Worm (Caenorhabditis elegans) whole organism, young adult: Measurements from ENCODE around the gene R04A9.9.

Experiments
- B0336.3 ChIP-seq: fragments of 200-800 bp; sonication (Bioruptor generic); IDR thresholded peaks from 2 replicates; pipeline ENCODE4 v1.3.6; 2022; ENCODE audit warnings: missing genetic modification characterization, missing compliant biosample characterization
- C17E4.6 ChIP-seq: fragments of 200-800 bp; sonication (Bioruptor generic); IDR thresholded peaks from 2 replicates; pipeline ENCODE4 v1.3.6; 2022; ENCODE audit warnings: missing genetic modification reagents, missing genetic modification characterization, missing compliant biosample characterization
- F10E7.11 ChIP-seq: sonication (generic microtip); optimal IDR thresholded peaks from 2 replicates; lab custom pipeline; 2017; ENCODE audit warnings: mild to moderate bottlenecking, missing genetic modification characterization, moderate library complexity, missing compliant biosample characterization
- F23B12.7 ChIP-seq: sonication (generic microtip); optimal IDR thresholded peaks from 2 replicates; lab custom pipeline; 2017; ENCODE audit warnings: missing genetic modification characterization, mild to moderate bottlenecking, missing compliant biosample characterization, antibody characterized with exemption, moderate library complexity; ENCODE audit not compliant: insufficient read depth
- F37B4.10 ChIP-seq: fragments of 200-800 bp; sonication (Bioruptor generic); IDR thresholded peaks from 2 replicates; pipeline ENCODE4 v1.3.6; 2022; ENCODE audit warnings: missing genetic modification characterization, missing compliant biosample characterization
- T07F8.4 ChIP-seq: sonication (generic microtip); optimal IDR thresholded peaks from 2 replicates; lab custom pipeline; 2016; ENCODE audit warnings: mild to moderate bottlenecking, missing genetic modification characterization, moderate library complexity, missing compliant biosample characterization
- T26A5.8 ChIP-seq: sonication (generic microtip); optimal IDR thresholded peaks from 2 replicates; lab custom pipeline; 2016; ENCODE audit warnings: missing genetic modification characterization, missing compliant biosample characterization
- Y56A3A.18 ChIP-seq: fragments of 200-800 bp; sonication (Bioruptor generic); IDR thresholded peaks from 2 replicates; pipeline ENCODE4 v1.3.6; 2022; ENCODE audit warnings: missing genetic modification reagents, missing genetic modification characterization, missing compliant biosample characterization
- ZK185.1 ChIP-seq: sonication (generic microtip); optimal IDR thresholded peaks from 2 replicates; lab custom pipeline; 2016; ENCODE audit warnings: mild to moderate bottlenecking, missing genetic modification characterization, missing compliant biosample characterization; ENCODE audit not compliant: poor library complexity, severe bottlenecking
- ama-1 ChIP-seq, 3 experiments: fragments of 150-350 bp in 1 of 3; sonication (generic microtip) in 2 of 3; optimal IDR thresholded peaks; 2 replicates each; lab custom pipeline; 2014 to 2018; ENCODE audit warnings: missing biosample characterization in 2 of 3, missing genetic modification characterization in 2 of 3, missing genetic modification reagents in 2 of 3
- aptf-2 ChIP-seq: fragments of 200-800 bp; sonication (Bioruptor generic); conservative IDR thresholded peaks from 2 replicates; pipeline ENCODE4 v1.3.6; 2022; ENCODE audit warnings: missing genetic modification reagents, missing genetic modification characterization, missing compliant biosample characterization
- attf-3 ChIP-seq: fragments of 200-800 bp; sonication (Bioruptor generic); conservative IDR thresholded peaks from 2 replicates; pipeline ENCODE4 v1.3.6; 2022; ENCODE audit warnings: missing genetic modification reagents, missing genetic modification characterization, missing compliant biosample characterization
- attf-5 ChIP-seq: fragments of 200-800 bp; sonication (Bioruptor generic); optimal IDR thresholded peaks from 2 replicates; lab custom pipeline; 2018; ENCODE audit warnings: mild to moderate bottlenecking, missing genetic modification characterization, missing compliant biosample characterization
- bed-1 ChIP-seq: fragments of 200-800 bp; sonication (Bioruptor generic); IDR thresholded peaks from 2 replicates; pipeline ENCODE4 v1.3.6; 2022; ENCODE audit warnings: missing genetic modification reagents, missing genetic modification characterization, missing compliant biosample characterization
- ccch-3 ChIP-seq: fragments of 200-800 bp; sonication (Bioruptor generic); optimal IDR thresholded peaks from 2 replicates; lab custom pipeline; 2018; ENCODE audit warnings: mild to moderate bottlenecking, missing genetic modification characterization, missing compliant biosample characterization
- cebp-2 ChIP-seq: fragments of 200-800 bp; sonication (Bioruptor generic); IDR thresholded peaks from 2 replicates; pipeline ENCODE4 v1.3.6; 2022; ENCODE audit warnings: missing genetic modification characterization, missing compliant biosample characterization
- ceh-27 ChIP-seq: fragments of 200-800 bp; sonication (Bioruptor generic); optimal IDR thresholded peaks from 2 replicates; lab custom pipeline; 2018; ENCODE audit warnings: mild to moderate bottlenecking, missing genetic modification characterization, moderate library complexity, missing compliant biosample characterization
- ceh-58 ChIP-seq: fragments of 200-800 bp; sonication (Bioruptor generic); IDR thresholded peaks from 2 replicates; pipeline ENCODE4 v1.3.6; 2022; ENCODE audit warnings: missing genetic modification characterization, missing compliant biosample characterization
- ceh-79 ChIP-seq: sonication (generic microtip); optimal IDR thresholded peaks from 2 replicates; lab custom pipeline; 2017; ENCODE audit warnings: mild to moderate bottlenecking, missing genetic modification characterization, missing compliant biosample characterization
- die-1 ChIP-seq: sonication (generic microtip); optimal IDR thresholded peaks from 2 replicates; lab custom pipeline; 2016; ENCODE audit warnings: missing genotype, mild to moderate bottlenecking, missing genetic modification characterization, missing compliant biosample characterization
- dpl-1 ChIP-seq: fragments of 150-350 bp; optimal IDR thresholded peaks from 2 replicates; lab custom pipeline; 2014; ENCODE audit warnings: missing biosample characterization, missing genetic modification reagents, missing genetic modification characterization
- gei-17 ChIP-seq: fragments of 200-800 bp; sonication (Bioruptor generic); optimal IDR thresholded peaks from 2 replicates; lab custom pipeline; 2018; ENCODE audit warnings: mild to moderate bottlenecking, missing genetic modification characterization, missing compliant biosample characterization
- him-1 ChIP-seq: sonication (generic microtip); optimal IDR thresholded peaks from 2 replicates; lab custom pipeline; 2016; ENCODE audit warnings: missing genotype, missing genetic modification reagents, missing genetic modification characterization, missing compliant biosample characterization
- hlh-26 ChIP-seq: fragments of 200-800 bp; sonication (Bioruptor generic); conservative IDR thresholded peaks from 2 replicates; pipeline ENCODE4 v1.3.6; 2022; ENCODE audit warnings: missing genetic modification reagents, missing genetic modification characterization, missing compliant biosample characterization
- hrde-1 ChIP-seq: sonication (generic microtip); optimal IDR thresholded peaks from 2 replicates; lab custom pipeline; 2016; ENCODE audit warnings: missing genetic modification characterization, mild to moderate bottlenecking, missing compliant biosample characterization, moderate library complexity, missing genotype, missing genetic modification reagents, borderline replicate concordance
- lag-1 ChIP-seq: fragments of 200-800 bp; sonication (Bioruptor generic); IDR thresholded peaks from 2 replicates; pipeline ENCODE4 v1.3.6; 2022; ENCODE audit warnings: missing genetic modification reagents, missing genetic modification characterization, missing compliant biosample characterization
- lin-26 ChIP-seq: fragments of 200-800 bp; sonication (Bioruptor generic); IDR thresholded peaks from 2 replicates; pipeline ENCODE4 v1.3.6; 2022; ENCODE audit warnings: missing genetic modification reagents, missing genetic modification characterization, missing compliant biosample characterization
- lin-40 ChIP-seq: sonication (generic microtip); optimal IDR thresholded peaks from 2 replicates; lab custom pipeline; 2016; ENCODE audit warnings: missing genetic modification characterization, mild to moderate bottlenecking, missing compliant biosample characterization, missing genotype, missing genetic modification reagents
- lir-1 ChIP-seq: fragments of 200-800 bp; sonication (Bioruptor generic); conservative IDR thresholded peaks from 2 replicates; pipeline ENCODE4 v1.3.6; 2022; ENCODE audit warnings: missing genetic modification reagents, missing genetic modification characterization, missing compliant biosample characterization
- madf-3 ChIP-seq: fragments of 200-800 bp; sonication (Bioruptor generic); IDR thresholded peaks from 2 replicates; pipeline ENCODE4 v1.3.6; 2022; ENCODE audit warnings: missing genetic modification reagents, missing genetic modification characterization, missing compliant biosample characterization
- madf-8 ChIP-seq: fragments of 200-800 bp; sonication (Bioruptor generic); conservative IDR thresholded peaks from 2 replicates; pipeline ENCODE4 v1.3.6; 2022; ENCODE audit warnings: missing genetic modification reagents, missing genetic modification characterization, missing compliant biosample characterization
- nhr-179 ChIP-seq: sonication (generic microtip); optimal IDR thresholded peaks from 2 replicates; lab custom pipeline; 2016; ENCODE audit warnings: mild to moderate bottlenecking, missing genetic modification characterization, missing compliant biosample characterization
- snpc-1.3 ChIP-seq: sonication (generic microtip); optimal IDR thresholded peaks from 2 replicates; lab custom pipeline; 2017; ENCODE audit warnings: missing genetic modification characterization, mild to moderate bottlenecking, missing compliant biosample characterization, antibody characterized with exemption, moderate library complexity, missing genotype, missing genetic modification reagents; ENCODE audit not compliant: insufficient read depth
- snpc-4 ChIP-seq, 5 experiments: fragments of 150-350 bp in 1 of 5; sonication (generic microtip) in 4 of 5; optimal IDR thresholded peaks; 2 replicates each; lab custom pipeline; 2014 to 2018; ENCODE audit warnings: missing genetic modification characterization in 5 of 5, missing biosample characterization in 3 of 5, antibody characterized with exemption in 2 of 5, mild to moderate bottlenecking in 2 of 5, missing compliant biosample characterization in 2 of 5, missing genotype in 2 of 5, moderate library complexity in 2 of 5, missing genetic modification reagents in 1 of 5
- tbx-9 ChIP-seq: sonication (generic microtip); optimal IDR thresholded peaks from 2 replicates; lab custom pipeline; 2016; ENCODE audit warnings: borderline replicate concordance, missing genetic modification characterization, inconsistent platforms, missing compliant biosample characterization
- ztf-18 ChIP-seq: sonication (generic microtip); optimal IDR thresholded peaks from 2 replicates; lab custom pipeline; 2016; ENCODE audit warnings: missing genotype, mild to moderate bottlenecking, missing genetic modification characterization, missing compliant biosample characterization
- ztf-25 ChIP-seq: fragments of 200-800 bp; sonication (Bioruptor generic); IDR thresholded peaks from 2 replicates; pipeline ENCODE4 v1.3.6; 2022; ENCODE audit warnings: missing genetic modification reagents, missing genetic modification characterization, missing compliant biosample characterization
- ztf-26 ChIP-seq: sonication (generic microtip); optimal IDR thresholded peaks from 2 replicates; lab custom pipeline; 2017; ENCODE audit warnings: missing genetic modification characterization, missing compliant biosample characterization

Gene R04A9.9

ce11 chrX:404597-404996 lies 14.2 kb upstream of the R04A9.9 start, which contains the start of gene R04A9.1:
Gene R04A9.1 (plus strand): TSS chrX:404897.
- TF ChIP-seq madf-3 (GFP tag; lab: Robert Waterston, UW) (no peak), ceh-27 (GFP tag; lab: Kevin White, UChicago) (no peak), ztf-26 (tag; lab: Kevin White, UChicago) (no peak), dpl-1 (no peak), ztf-18 (tag; lab: Kevin White, UChicago) (no peak), T26A5.8 (tag; lab: Kevin White, UChicago) (no peak), F10E7.11 (tag; lab: Kevin White, UChicago) (no peak), ccch-3 (GFP tag; lab: Kevin White, UChicago) (no peak), him-1 (tag; lab: Kevin White, UChicago) (no peak), attf-3 (no peak), tbx-9 (tag; lab: Kevin White, UChicago) (no peak), attf-5 (GFP tag; lab: Kevin White, UChicago) (no peak), lin-26 (no peak), bed-1 (no peak), Y56A3A.18 (GFP tag; lab: Robert Waterston, UW) (no peak), cebp-2 (no peak), F37B4.10 (GFP tag; lab: Robert Waterston, UW) (no peak), snpc-1.3 (tag; lab: Kevin White, UChicago) (no peak), die-1 (no peak)

ce11 chrX:402951-403350 lies 12.6 kb upstream of the R04A9.9 start:
- TF ChIP-seq madf-8 (GFP tag; lab: Robert Waterston, UW) (no peak), gei-17 (GFP tag; lab: Kevin White, UChicago) (peak; percentile 36), lin-40 (tag; lab: Kevin White, UChicago) (peak; percentile 59)

DNA sequence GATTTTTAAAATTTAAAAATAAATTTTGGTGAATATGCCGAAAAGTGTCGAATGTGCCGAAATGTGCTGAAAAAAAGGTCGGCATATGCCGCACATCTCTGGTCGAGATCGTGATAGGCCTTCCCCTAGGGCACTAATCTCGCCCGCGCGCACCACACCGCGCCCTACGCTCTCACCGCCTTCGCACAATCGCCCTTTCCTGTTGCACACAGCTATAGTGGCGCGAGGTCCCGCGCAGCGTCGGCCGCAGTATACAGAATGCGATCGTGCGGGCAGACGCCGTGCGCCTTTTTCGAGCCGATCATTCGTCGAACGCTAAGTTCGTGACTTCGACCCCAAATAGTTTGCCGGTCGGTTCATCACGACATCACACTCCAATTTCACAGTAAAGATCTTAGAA lies 9.2 kb upstream of the R04A9.9 start:
- TF ChIP-seq snpc-4 (GFP tag; optimal IDR thresholded peaks at IDR 0.05; lab: Kevin White, UChicago), result no peak
- peak in 1 of 4 experiments; percentile 25 for TF ChIP-seq snpc-4 (tag; optimal IDR thresholded peaks at IDR 0.05; lab: Kevin White, UChicago)
- TF ChIP-seq hlh-26 (GFP tag; lab: Robert Waterston, UW), result no peak

DNA sequence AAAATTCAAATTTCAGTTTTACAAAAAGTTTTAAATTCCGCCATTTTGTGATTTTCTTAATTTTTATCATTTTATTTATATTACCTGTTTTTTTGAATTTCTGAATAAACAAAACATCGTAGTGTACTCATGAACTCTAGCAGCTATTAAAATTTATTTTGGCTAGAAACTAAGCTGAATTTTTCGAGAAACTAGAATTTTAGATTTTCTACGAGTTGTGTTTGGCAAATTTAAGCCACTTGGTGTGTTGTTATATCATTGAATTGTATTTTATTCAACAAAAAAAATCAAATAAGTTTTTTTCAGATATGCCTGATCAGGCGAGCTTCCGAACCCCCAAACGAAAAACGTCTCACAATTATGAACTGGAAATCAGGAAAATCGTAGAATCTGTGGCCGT lies 6.9 kb upstream of the R04A9.9 start, which contains the start of gene R04A9.6:
TSS of gene R04A9.6 (plus strand) at position 301 of the 400 bp plus-strand sequence.
- TF ChIP-seq ceh-79 (no peak), ztf-25 (no peak), C17E4.6 (GFP tag; lab: Robert Waterston, UW) (no peak), lag-1 (GFP tag; lab: Robert Waterston, UW) (no peak), aptf-2 (GFP tag; lab: Robert Waterston, UW) (no peak), lir-1 (no peak), ZK185.1 (no peak), hlh-26 (GFP tag; lab: Robert Waterston, UW) (no peak), hrde-1 (tag; lab: Kevin White, UChicago) (no peak), ama-1 (optimal IDR thresholded peaks at IDR 0.05; lab: Kevin White, UChicago) (no peak), ama-1 (GFP tag; optimal IDR thresholded peaks at IDR 0.05; lab: Kevin White, UChicago) (no peak), ceh-58 (no peak), ccch-3 (GFP tag; lab: Kevin White, UChicago) (no peak), cebp-2 (no peak), F23B12.7 (tag; lab: Kevin White, UChicago) (no peak), B0336.3 (GFP tag; lab: Robert Waterston, UW) (no peak), T07F8.4 (tag; lab: Kevin White, UChicago) (no peak), nhr-179 (tag; lab: Kevin White, UChicago) (no peak)
